Worm (Caenorhabditis elegans) whole organism, L4 larva: ENCODE measurements around the gene rpac-40.

Experiments
- D1046.2 ChIP-seq: fragments of 200-800 bp; sonication (Bioruptor generic); IDR thresholded peaks from 2 replicates; pipeline ENCODE4 v1.3.6; 2022; ENCODE audit warnings: missing genetic modification characterization, missing compliant biosample characterization
- F26F4.8 ChIP-seq: fragments of 200-800 bp; sonication (Bioruptor generic); conservative IDR thresholded peaks from 2 replicates; pipeline ENCODE4 v1.3.6; 2022; ENCODE audit warnings: missing genetic modification characterization, missing compliant biosample characterization
- F37D6.2 ChIP-seq: sonication (generic microtip); optimal IDR thresholded peaks from 2 replicates; lab custom pipeline; 2016; ENCODE audit warnings: mild to moderate bottlenecking, missing genetic modification characterization, missing compliant biosample characterization
- F44E2.7 ChIP-seq: fragments of 200-800 bp; sonication (Bioruptor generic); IDR thresholded peaks from 2 replicates; pipeline ENCODE4 v2.1.2; 2022; ENCODE audit warnings: missing genetic modification characterization, missing compliant biosample characterization
- T26A8.4 ChIP-seq: fragments of 200-800 bp; sonication (Bioruptor generic); IDR thresholded peaks from 2 replicates; pipeline ENCODE4 v1.3.6; 2022; ENCODE audit warnings: missing genetic modification characterization, missing compliant biosample characterization
- Y5F2A.4 ChIP-seq: fragments of 200-800 bp; sonication (Bioruptor generic); optimal IDR thresholded peaks from 2 replicates; lab custom pipeline; 2018; ENCODE audit warnings: mild to moderate bottlenecking, missing genetic modification characterization, missing compliant biosample characterization
- Y75B8A.6 ChIP-seq: fragments of 200-800 bp; sonication (Bioruptor generic); IDR thresholded peaks from 2 replicates; pipeline ENCODE4 v1.3.6; 2022; ENCODE audit warnings: missing genetic modification reagents, missing genetic modification characterization, missing compliant biosample characterization
- aha-1 ChIP-seq: fragments of 150-350 bp; peaks from one replicate; lab custom pipeline; 2014; ENCODE audit warnings: missing biosample characterization, missing genetic modification characterization
- arid-1 ChIP-seq: fragments of 200-800 bp; sonication (Bioruptor generic); conservative IDR thresholded peaks from 2 replicates; pipeline ENCODE4 v1.3.6; 2022; ENCODE audit warnings: missing genetic modification reagents, missing genetic modification characterization, missing compliant biosample characterization
- ctbp-1 ChIP-seq: fragments of 200-800 bp; sonication (Bioruptor generic); IDR thresholded peaks from 2 replicates; pipeline ENCODE4 v1.3.6; 2022; ENCODE audit warnings: missing genetic modification reagents, missing genetic modification characterization, missing compliant biosample characterization
- daf-12 ChIP-seq: fragments of 150-350 bp; optimal IDR thresholded peaks from 2 replicates; lab custom pipeline; 2014; ENCODE audit warnings: missing biosample characterization, missing genetic modification reagents, missing genetic modification characterization
- dmd-6 ChIP-seq: fragments of 200-800 bp; sonication (Bioruptor generic); IDR thresholded peaks from 2 replicates; pipeline ENCODE4 v1.3.6; 2022; ENCODE audit warnings: missing genetic modification reagents, missing genetic modification characterization, missing compliant biosample characterization
- dmd-8 ChIP-seq: fragments of 200-800 bp; sonication (Bioruptor generic); IDR thresholded peaks from 2 replicates; pipeline ENCODE4 v1.3.6; 2022; ENCODE audit warnings: missing genetic modification characterization, missing compliant biosample characterization
- dpl-1 ChIP-seq: fragments of 150-350 bp; optimal IDR thresholded peaks from 2 replicates; lab custom pipeline; 2014; ENCODE audit warnings: missing biosample characterization, missing genetic modification reagents, missing genetic modification characterization
- dve-1 ChIP-seq: sonication (generic microtip); optimal IDR thresholded peaks from 2 replicates; lab custom pipeline; 2017; ENCODE audit warnings: antibody characterized with exemption, mild to moderate bottlenecking, missing genetic modification characterization, missing compliant biosample characterization; ENCODE audit not compliant: insufficient read depth
- fkh-10 ChIP-seq: fragments of 150-350 bp; optimal IDR thresholded peaks from 2 replicates; lab custom pipeline; 2014; ENCODE audit warnings: missing biosample characterization, missing genetic modification reagents, missing genetic modification characterization
- gei-8 ChIP-seq: fragments of 200-800 bp; sonication (Bioruptor generic); optimal IDR thresholded peaks from 2 replicates; lab custom pipeline; 2018; ENCODE audit warnings: mild to moderate bottlenecking, missing genetic modification characterization, missing compliant biosample characterization
- hlh-30 ChIP-seq: sonication (generic microtip); optimal IDR thresholded peaks from 2 replicates; lab custom pipeline; 2017; ENCODE audit warnings: antibody characterized with exemption, mild to moderate bottlenecking, missing genetic modification characterization, missing compliant biosample characterization; ENCODE audit not compliant: insufficient read depth
- hmg-1.1 ChIP-seq: fragments of 200-800 bp; sonication (Bioruptor generic); IDR thresholded peaks from 2 replicates; pipeline ENCODE4 v1.3.6; 2022; ENCODE audit warnings: missing genetic modification reagents, missing genetic modification characterization, missing compliant biosample characterization
- lin-15B ChIP-seq: fragments of 150-350 bp; sonication (generic microtip); optimal IDR thresholded peaks from 3 replicates; lab custom pipeline; 2014; ENCODE audit warnings: missing biosample characterization, missing genetic modification characterization
- lin-29 ChIP-seq: fragments of 200-800 bp; sonication (Bioruptor generic); IDR thresholded peaks from 2 replicates; pipeline ENCODE4 v1.3.6; 2022; ENCODE audit warnings: missing genetic modification reagents, missing genetic modification characterization, missing compliant biosample characterization
- lsy-2 ChIP-seq, 2 experiments: fragments of 150-350 bp in 1 of 2; sonication (generic microtip) in 1 of 2; optimal IDR thresholded peaks; 2 replicates each; lab custom pipeline; 2014 to 2017; ENCODE audit warnings: missing biosample characterization in 2 of 2, missing genetic modification characterization in 2 of 2
- mxl-3 ChIP-seq: fragments of 200-800 bp; sonication (Bioruptor generic); optimal IDR thresholded peaks from 2 replicates; lab custom pipeline; 2018; ENCODE audit warnings: mild to moderate bottlenecking, missing genetic modification characterization, missing compliant biosample characterization
- nhr-237 ChIP-seq: sonication (generic microtip); optimal IDR thresholded peaks from 2 replicates; lab custom pipeline; 2017; ENCODE audit warnings: missing biosample characterization, missing genetic modification characterization
- nhr-28 ChIP-seq: fragments of 150-350 bp; optimal IDR thresholded peaks from 2 replicates; lab custom pipeline; 2014; ENCODE audit warnings: missing biosample characterization, missing genetic modification characterization
- nhr-6 ChIP-seq: fragments of 150-350 bp; optimal IDR thresholded peaks from 2 replicates; lab custom pipeline; 2014; ENCODE audit warnings: missing biosample characterization, missing genetic modification characterization
- nhr-77 ChIP-seq: fragments of 150-350 bp; optimal IDR thresholded peaks from 2 replicates; lab custom pipeline; 2014; ENCODE audit warnings: missing biosample characterization, missing genetic modification characterization
- pha-4 ChIP-seq, 2 experiments: fragments of 150-350 bp in 1 of 2; fragments of 200-800 bp in 1 of 2; sonication (Bioruptor generic) in 1 of 2; IDR thresholded peaks in 1 of 2; optimal IDR thresholded peaks in 1 of 2; 2 replicates each; pipeline versions ENCODE4 v1.3.6 to Lab custom; 2014 to 2022; ENCODE audit warnings: missing genetic modification characterization in 2 of 2, missing genetic modification reagents in 2 of 2, missing biosample characterization in 1 of 2, missing compliant biosample characterization in 1 of 2
- pqm-1 ChIP-seq: sonication (generic microtip); optimal IDR thresholded peaks from 2 replicates; lab custom pipeline; 2017; ENCODE audit warnings: missing biosample characterization, missing genetic modification characterization
- rbr-2 ChIP-seq: sonication (generic microtip); optimal IDR thresholded peaks from 2 replicates; lab custom pipeline; 2016; ENCODE audit warnings: missing genotype, missing genetic modification characterization, missing compliant biosample characterization
- saeg-2 ChIP-seq: fragments of 200-800 bp; sonication (Bioruptor generic); IDR thresholded peaks from 2 replicates; pipeline ENCODE4 v1.3.6; 2022; ENCODE audit warnings: missing genetic modification reagents, missing genetic modification characterization, missing compliant biosample characterization
- set-16 ChIP-seq: fragments of 200-800 bp; sonication (Bioruptor generic); IDR thresholded peaks from 2 replicates; pipeline ENCODE4 v1.3.6; 2022; ENCODE audit warnings: missing genetic modification reagents, missing genetic modification characterization, missing compliant biosample characterization
- spr-1 ChIP-seq: sonication (generic microtip); optimal IDR thresholded peaks from 2 replicates; lab custom pipeline; 2016; ENCODE audit warnings: mild to moderate bottlenecking, missing genetic modification characterization, missing compliant biosample characterization
- unc-62 ChIP-seq, 3 experiments: fragments of 150-350 bp in 1 of 3; sonication (generic microtip); optimal IDR thresholded peaks in 2 of 3; peaks in 1 of 3; 1 replicate in 1 of 3; 2 replicates in 2 of 3; lab custom pipeline; 2014 to 2017; ENCODE audit warnings: missing biosample characterization in 3 of 3, missing genetic modification characterization in 3 of 3, missing genetic modification reagents in 3 of 3, missing genotype in 1 of 3
- ztf-11 ChIP-seq: fragments of 150-350 bp; optimal IDR thresholded peaks from 2 replicates; lab custom pipeline; 2014; ENCODE audit warnings: missing biosample characterization, missing genetic modification characterization
- ztf-7 ChIP-seq: fragments of 150-350 bp; optimal IDR thresholded peaks from 2 replicates; lab custom pipeline; 2014; ENCODE audit warnings: missing biosample characterization, missing genetic modification characterization

rpac-40 gene

ce11 chrV:4240292-4240691 is 41.0 kb downstream of the rpac-40 start, which contains the start of gene srh-204:
Gene srh-204, minus strand, starts transcription at chrV:4240392.
- TF ChIP-seq lsy-2 (tag; optimal IDR thresholded peaks at IDR 0.05; lab: Kevin White, UChicago) (no peak), aha-1 (peak; percentile 86)

- TF ChIP-seq unc-62 (GFP tag; optimal IDR thresholded peaks at IDR 0.05 in 1 of 2; lab: Kevin White, UChicago): peak in 1 of 2 experiments; percentile 91
- TF ChIP-seq unc-62 (tag; optimal IDR thresholded peaks at IDR 0.05; lab: Kevin White, UChicago): no peak
- TF ChIP-seq F37D6.2: no peak
- TF ChIP-seq, all 104 proteins: peak for 1
These were observed 42.3 kb downstream of the rpac-40 start for ce11 chrV:4241555-4241954.

- TF ChIP-seq hmg-1.1 (GFP tag; lab: Robert Waterston, UW) (no peak), set-16 (GFP tag; lab: Robert Waterston, UW) (no peak), mxl-3 (GFP tag; lab: Kevin White, UChicago) (no peak), nhr-6 (tag; lab: Kevin White, UChicago) (no peak), ztf-11 (tag; lab: Kevin White, UChicago) (no peak), ctbp-1 (GFP tag; lab: Robert Waterston, UW) (no peak), pha-4 (GFP tag; IDR thresholded peaks at IDR 0.05; lab: Robert Waterston, UW) (no peak), pha-4 (tag; optimal IDR thresholded peaks at IDR 0.05; lab: Kevin White, UChicago) (no peak), fkh-10 (GFP tag; lab: Kevin White, UChicago) (no peak), ztf-7 (tag; lab: Kevin White, UChicago) (no peak), Y5F2A.4 (GFP tag; lab: Kevin White, UChicago) (no peak), dmd-8 (GFP tag; lab: Robert Waterston, UW) (no peak), F26F4.8 (GFP tag; lab: Robert Waterston, UW) (no peak), hlh-30 (tag; lab: Kevin White, UChicago) (no peak), rbr-2 (no peak), nhr-77 (tag; lab: Kevin White, UChicago) (no peak), Y75B8A.6 (no peak), pqm-1 (tag; lab: Kevin White, UChicago) (no peak), dve-1 (tag; lab: Kevin White, UChicago) (no peak)
These were observed 43.1 kb downstream of the rpac-40 start, which contains the start of gene srt-12 for ce11 chrV:4242431-4242830. Gene srt-12, minus strand, starts transcription at chrV:4242531.

- TF ChIP-seq daf-12 (tag; lab: Kevin White, UChicago) (no peak), ctbp-1 (GFP tag; lab: Robert Waterston, UW) (no peak), D1046.2 (GFP tag; lab: Robert Waterston, UW) (no peak), lin-15B (no peak), nhr-28 (no peak), dpl-1 (no peak), lin-29 (GFP tag; lab: Robert Waterston, UW) (no peak), arid-1 (no peak), F44E2.7 (GFP tag; lab: Robert Waterston, UW) (no peak), dmd-6 (no peak)
These were observed 49.1 kb downstream of the rpac-40 start for ce11 chrV:4248359-4248758.

- TF ChIP-seq saeg-2 (GFP tag; lab: Robert Waterston, UW): no peak
- TF ChIP-seq spr-1 (tag; lab: Kevin White, UChicago): no peak
- TF ChIP-seq T26A8.4 (GFP tag; lab: Robert Waterston, UW): no peak
- no peak for TF ChIP-seq nhr-237 (tag; lab: Kevin White, UChicago)
- TF ChIP-seq gei-8 (GFP tag; lab: Kevin White, UChicago): no peak
- TF ChIP-seq mxl-3 (GFP tag; lab: Kevin White, UChicago): no peak
These were observed 50.8 kb downstream of the rpac-40 start, which contains the start of gene srt-13 for ce11 chrV:4250047-4250446. Gene srt-13, minus strand, starts transcription at chrV:4250147.
